Worm (Caenorhabditis elegans): Measurements from ENCODE around the gene pqn-8.

DNA sequence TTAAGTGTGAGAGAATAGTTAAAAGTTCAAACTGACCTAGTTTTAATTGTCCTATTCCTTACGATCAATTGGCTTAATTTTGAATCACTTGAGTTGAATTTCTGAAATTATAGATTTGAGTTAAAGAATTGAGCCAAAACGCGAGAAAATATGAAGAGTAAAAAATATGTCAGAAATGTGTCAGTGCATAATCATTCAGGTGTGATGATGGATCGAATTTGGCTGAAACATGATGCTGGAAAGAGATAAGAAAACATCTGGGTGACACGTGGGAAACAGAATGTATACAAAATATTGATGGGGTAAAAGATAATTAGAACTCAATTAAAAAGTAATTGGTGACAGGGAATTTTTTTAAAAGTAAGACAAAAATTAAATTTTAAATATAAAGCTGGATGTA lies 24.0 kb downstream of the pqn-8 start, which contains the start of gene R10E12.2:
- no peak for TF ChIP-seq ref-1 (GFP tag; conservative IDR thresholded peaks at IDR 0.05)
- TF ChIP-seq tab-1 (GFP tag; IDR thresholded peaks at IDR 0.05), result no peak
- TF ChIP-seq ztf-29 (GFP tag; IDR thresholded peaks at IDR 0.05), result no peak
- no peak for TF ChIP-seq med-1 (GFP tag; optimal IDR thresholded peaks at IDR 0.05; ENCODE audit: insufficient read depth)
- no peak for TF ChIP-seq klf-2 (GFP tag; conservative IDR thresholded peaks at IDR 0.05)
- TF ChIP-seq T22C8.4 (GFP tag; IDR thresholded peaks at IDR 0.05), result no peak
- no peak for TF ChIP-seq flt-1 (GFP tag; IDR thresholded peaks at IDR 0.05)
